Worm (Caenorhabditis elegans): ENCODE data around the gene gpla-1.
A peak's percentile ranks its signal among the peaks of the same experiment; 100 is the strongest.

Gene gpla-1

DNA sequence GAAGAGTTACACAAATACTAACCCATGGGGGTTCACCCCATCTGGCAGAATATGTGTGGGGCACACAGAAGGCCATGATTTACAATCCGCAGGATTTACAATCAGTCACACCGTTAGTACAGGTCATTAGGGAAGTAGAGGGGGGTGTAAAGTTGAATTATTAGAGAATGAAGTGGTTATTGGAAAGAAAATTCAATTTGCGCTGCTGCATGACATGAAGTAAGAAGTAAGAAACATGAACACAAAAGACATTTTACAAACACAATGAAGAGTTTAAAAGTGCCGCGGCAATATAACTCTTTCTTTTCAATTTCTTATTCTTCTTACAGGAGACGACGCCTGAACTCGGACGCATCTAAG, 23.2 kb upstream of the gpla-1 start:
- TF ChIP-seq med-1 (GFP tag; optimal IDR thresholded peaks at IDR 0.05; ENCODE audit: insufficient read depth) (no peak), ztf-23 (GFP tag; IDR thresholded peaks at IDR 0.05) (no peak), cog-1 (tag; optimal IDR thresholded peaks at IDR 0.05) (no peak), ref-1 (GFP tag; conservative IDR thresholded peaks at IDR 0.05) (no peak), T22C8.4 (GFP tag; IDR thresholded peaks at IDR 0.05) (no peak), flt-1 (GFP tag; IDR thresholded peaks at IDR 0.05) (no peak), tab-1 (GFP tag; IDR thresholded peaks at IDR 0.05) (no peak), klf-2 (GFP tag; conservative IDR thresholded peaks at IDR 0.05) (no peak), ztf-29 (GFP tag; IDR thresholded peaks at IDR 0.05) (no peak)

DNA sequence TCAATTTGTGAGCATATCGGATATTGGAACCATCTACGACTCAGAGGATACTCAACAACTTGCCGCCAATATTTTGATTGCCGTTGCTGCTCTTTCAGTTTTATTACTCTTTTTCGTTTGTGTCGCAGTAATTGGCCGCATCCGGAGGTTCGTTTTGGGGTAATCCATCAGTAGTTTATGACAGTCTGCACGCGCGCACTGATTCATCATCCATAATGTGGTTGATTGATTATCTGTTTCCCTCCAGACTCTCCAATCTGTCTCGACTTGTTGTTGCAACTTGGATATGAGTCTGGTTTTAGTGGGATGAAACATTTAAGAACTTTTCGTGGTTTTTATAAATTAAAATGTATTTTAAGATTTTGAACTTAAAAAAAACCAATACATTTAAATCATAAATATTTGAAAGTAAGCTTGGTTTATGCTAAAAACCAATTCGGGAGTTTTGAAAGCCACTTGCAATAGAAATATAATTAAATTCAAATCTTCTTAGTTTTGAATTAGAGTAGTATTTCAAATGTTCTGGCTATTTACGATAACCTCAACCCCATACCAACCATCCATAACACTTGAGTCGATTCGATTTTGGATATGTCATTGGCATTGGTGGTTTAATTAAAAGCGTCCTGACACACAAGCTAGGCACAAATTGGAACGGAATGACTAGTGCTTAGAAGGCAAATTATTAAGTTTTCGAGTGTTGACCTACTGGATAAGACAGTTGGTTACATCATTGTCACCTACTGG, 22.6 kb upstream of the gpla-1 start:
- no peak for TF ChIP-seq T22C8.4 (GFP tag; IDR thresholded peaks at IDR 0.05)
- TF ChIP-seq med-1 (GFP tag; optimal IDR thresholded peaks at IDR 0.05; ENCODE audit: insufficient read depth): no peak
- TF ChIP-seq klf-2 (GFP tag; conservative IDR thresholded peaks at IDR 0.05): no peak
- no peak for TF ChIP-seq ztf-23 (GFP tag; IDR thresholded peaks at IDR 0.05)
- TF ChIP-seq tab-1 (GFP tag; IDR thresholded peaks at IDR 0.05): no peak
- no peak for TF ChIP-seq cog-1 (tag; optimal IDR thresholded peaks at IDR 0.05)
- TF ChIP-seq flt-1 (GFP tag; IDR thresholded peaks at IDR 0.05): no peak
- TF ChIP-seq ztf-29 (GFP tag; IDR thresholded peaks at IDR 0.05): no peak
- TF ChIP-seq ref-1 (GFP tag; conservative IDR thresholded peaks at IDR 0.05): no peak

DNA sequence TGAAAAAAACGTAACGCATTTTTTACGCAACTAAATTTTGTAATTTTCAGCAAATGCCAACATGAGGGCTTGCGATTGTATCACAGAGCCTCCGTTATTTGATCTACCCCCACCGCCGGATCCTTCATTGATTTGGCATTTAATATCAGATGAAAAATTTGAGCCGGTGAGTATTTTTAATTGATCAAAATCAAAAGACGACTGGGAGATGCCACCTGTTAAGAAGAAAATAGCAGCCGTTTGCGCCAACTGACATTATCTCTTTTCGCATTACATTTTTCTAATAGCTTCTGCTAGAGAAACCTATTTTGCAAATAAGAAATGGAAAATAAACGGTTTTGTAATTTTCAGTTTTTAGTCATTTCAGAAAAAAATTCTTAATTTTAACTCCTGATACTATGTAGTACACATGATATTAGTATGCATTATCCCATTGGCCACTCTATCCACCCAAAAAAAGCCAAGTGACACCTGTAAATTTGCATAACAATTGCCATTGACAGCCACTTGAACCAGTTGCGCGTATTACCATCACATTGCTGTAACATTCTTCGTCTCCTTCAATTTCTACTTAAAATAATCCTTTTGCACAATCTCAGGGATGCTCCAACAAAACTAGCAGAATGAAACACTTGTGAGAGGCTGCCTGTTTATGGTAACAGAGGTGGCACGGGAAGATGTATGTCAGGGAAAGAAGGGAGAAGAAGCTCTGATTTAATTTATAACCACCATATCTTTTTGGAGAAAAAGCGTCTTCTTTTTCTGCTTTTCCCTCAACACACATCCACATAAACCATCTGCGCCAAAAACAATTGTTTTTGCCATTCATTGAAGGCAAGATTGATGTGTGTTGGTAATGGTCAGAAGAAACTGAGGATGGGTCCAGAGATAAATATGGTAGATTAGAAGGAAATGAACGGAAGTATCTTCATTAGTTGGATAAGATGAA, 21.0 kb upstream of the gpla-1 start, which contains the start of gene F58H1.5:
TSS of gene F58H1.5 (plus strand) at position 51 of the 949 bp plus-strand sequence.
- TF ChIP-seq klf-2 (GFP tag; conservative IDR thresholded peaks at IDR 0.05) (no peak), ztf-29 (GFP tag; IDR thresholded peaks at IDR 0.05) (no peak), ref-1 (GFP tag; conservative IDR thresholded peaks at IDR 0.05) (no peak), flt-1 (GFP tag; IDR thresholded peaks at IDR 0.05) (no peak), tab-1 (GFP tag; IDR thresholded peaks at IDR 0.05) (no peak), ztf-23 (GFP tag; IDR thresholded peaks at IDR 0.05) (no peak), med-1 (GFP tag; optimal IDR thresholded peaks at IDR 0.05; ENCODE audit: insufficient read depth) (no peak), cog-1 (tag; optimal IDR thresholded peaks at IDR 0.05) (no peak), T22C8.4 (GFP tag; IDR thresholded peaks at IDR 0.05) (no peak)

DNA sequence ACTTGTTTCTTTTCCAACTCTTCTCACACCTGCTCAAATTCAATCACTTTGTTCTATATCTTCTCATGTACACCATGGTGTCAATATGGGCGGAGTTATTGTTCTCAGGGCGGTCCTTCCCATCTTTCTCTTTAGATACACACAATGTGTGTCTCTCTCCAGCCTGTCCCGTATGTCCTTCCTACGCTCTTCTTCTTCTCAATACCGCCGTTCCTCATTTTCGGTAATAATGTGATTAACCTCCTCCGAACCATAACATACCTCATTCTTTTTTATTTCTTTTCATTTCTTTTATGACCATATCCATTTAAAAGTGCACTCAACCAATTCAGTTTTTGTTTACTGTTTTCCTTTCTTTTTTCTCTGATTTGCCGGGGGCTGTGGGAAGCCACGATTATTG, 18.0 kb upstream of the gpla-1 start:
- no peak for TF ChIP-seq ref-1 (GFP tag; conservative IDR thresholded peaks at IDR 0.05)
- peak; percentile 39; the same call in 1 of the 2 replicates for TF ChIP-seq flt-1 (GFP tag; IDR thresholded peaks at IDR 0.05)
- no peak for TF ChIP-seq T22C8.4 (GFP tag; IDR thresholded peaks at IDR 0.05)

DNA sequence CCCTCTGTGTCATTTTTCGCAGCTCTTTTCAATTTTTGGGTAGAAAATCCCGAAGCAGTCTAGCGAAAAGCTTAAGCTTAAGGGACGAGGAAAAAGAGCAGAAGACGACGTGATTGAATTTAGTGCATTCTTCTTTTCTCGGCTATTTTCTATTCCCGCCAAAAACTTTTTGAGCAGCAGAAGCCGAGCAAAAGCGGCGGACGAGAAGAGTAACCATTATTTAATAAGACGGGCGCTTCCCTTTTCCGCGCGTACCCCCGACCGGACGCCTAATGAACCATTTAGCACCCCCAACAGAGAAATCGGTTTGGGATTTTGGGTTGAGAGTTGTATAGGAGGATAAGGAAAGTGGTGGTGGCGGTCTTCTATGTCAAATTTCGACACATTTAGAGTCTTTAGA, 16.0 kb upstream of the gpla-1 start:
- TF ChIP-seq ztf-29 (GFP tag; IDR thresholded peaks at IDR 0.05) (no peak), T22C8.4 (GFP tag; IDR thresholded peaks at IDR 0.05) (no peak), tab-1 (GFP tag; IDR thresholded peaks at IDR 0.05) (no peak)

DNA sequence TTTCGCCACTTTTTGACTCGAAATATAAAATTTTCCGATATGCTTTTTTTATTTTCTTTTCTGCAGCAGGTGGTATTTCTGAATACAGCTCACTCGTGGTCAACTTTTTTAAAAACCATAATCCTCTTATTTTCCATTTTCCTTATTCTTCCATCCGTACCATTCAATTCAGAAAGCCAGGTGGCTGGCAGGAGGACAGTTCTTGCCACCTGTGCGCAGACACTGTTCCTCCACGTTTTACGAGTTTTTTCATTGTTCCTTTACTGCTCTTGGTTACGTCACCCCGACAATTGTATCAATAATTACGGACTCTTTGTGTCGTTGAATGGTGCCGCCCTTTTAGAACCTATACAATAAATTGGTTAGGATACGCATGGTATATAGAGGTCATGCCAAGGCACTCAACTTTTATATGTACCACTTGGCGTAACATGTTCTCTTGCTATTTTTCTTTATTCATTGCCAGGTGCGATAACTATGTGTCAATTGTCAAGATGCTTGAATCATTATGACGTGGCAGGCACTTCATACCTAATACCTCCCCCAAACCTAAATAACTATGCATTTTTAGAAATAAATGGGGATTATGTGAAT, 15.3 kb upstream of the gpla-1 start:
- TF ChIP-seq ref-1 (GFP tag; conservative IDR thresholded peaks at IDR 0.05): no peak
- no peak for TF ChIP-seq T22C8.4 (GFP tag; IDR thresholded peaks at IDR 0.05)

DNA sequence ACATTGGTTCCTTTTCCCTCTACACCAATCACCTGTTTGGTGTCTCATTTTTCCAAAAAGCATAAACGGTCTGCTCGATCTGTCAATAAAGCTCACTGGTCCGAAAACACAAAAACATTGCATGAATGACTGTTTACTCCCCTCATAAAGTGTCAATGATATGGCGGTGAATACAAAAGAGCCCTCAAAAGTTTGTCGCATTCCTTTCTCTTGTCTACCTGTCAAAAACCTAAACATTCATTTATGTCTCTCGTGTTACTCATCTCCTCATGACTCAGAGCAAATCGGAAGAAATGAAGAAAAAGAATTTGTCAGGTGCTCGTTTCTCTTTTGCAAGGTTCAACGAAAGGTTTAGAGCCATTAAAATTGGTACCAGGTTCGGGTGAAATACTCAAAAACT, 13.6 kb upstream of the gpla-1 start:
- TF ChIP-seq klf-2 (GFP tag; conservative IDR thresholded peaks at IDR 0.05): no peak
- TF ChIP-seq ztf-29 (GFP tag; IDR thresholded peaks at IDR 0.05): no peak
- TF ChIP-seq med-1 (GFP tag; optimal IDR thresholded peaks at IDR 0.05; ENCODE audit: insufficient read depth): no peak
- TF ChIP-seq cog-1 (tag; optimal IDR thresholded peaks at IDR 0.05): no peak
- TF ChIP-seq T22C8.4 (GFP tag; IDR thresholded peaks at IDR 0.05): no peak

DNA sequence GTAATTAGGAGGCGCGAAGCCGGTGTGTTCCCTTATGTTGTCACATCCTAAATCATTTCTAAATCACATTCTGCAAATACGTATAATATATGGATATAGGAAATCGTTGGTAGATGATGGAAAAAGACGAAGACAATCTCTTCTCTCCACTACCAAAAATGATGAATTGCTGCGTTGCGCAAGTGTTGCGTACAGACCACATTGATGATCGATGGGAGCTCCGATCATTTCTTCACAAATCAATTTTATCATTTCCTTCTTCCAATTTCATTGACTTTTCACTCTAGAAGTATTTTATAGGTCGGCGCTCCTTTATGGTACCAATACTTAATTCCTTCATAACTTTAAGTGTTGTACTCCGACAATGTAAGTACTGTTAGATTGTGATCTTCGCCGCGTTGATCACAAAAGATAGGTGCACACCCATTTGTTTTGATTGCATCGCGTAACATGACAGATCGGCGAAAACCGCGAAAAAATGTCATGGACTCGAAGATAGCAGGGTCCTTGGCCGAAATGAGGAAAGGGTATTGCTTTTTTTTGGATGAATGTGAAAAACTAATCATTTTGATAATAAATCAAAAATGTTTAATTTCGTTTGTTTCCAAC, 12.0 kb upstream of the gpla-1 start:
- no peak for TF ChIP-seq cog-1 (tag; optimal IDR thresholded peaks at IDR 0.05)
- no peak for TF ChIP-seq ztf-23 (GFP tag; IDR thresholded peaks at IDR 0.05)
- no peak for TF ChIP-seq klf-2 (GFP tag; conservative IDR thresholded peaks at IDR 0.05)
- TF ChIP-seq ztf-29 (GFP tag; IDR thresholded peaks at IDR 0.05): no peak
- no peak for TF ChIP-seq med-1 (GFP tag; optimal IDR thresholded peaks at IDR 0.05; ENCODE audit: insufficient read depth)
- no peak for TF ChIP-seq ref-1 (GFP tag; conservative IDR thresholded peaks at IDR 0.05)
- no peak for TF ChIP-seq flt-1 (GFP tag; IDR thresholded peaks at IDR 0.05)
- no peak for TF ChIP-seq T22C8.4 (GFP tag; IDR thresholded peaks at IDR 0.05)
- no peak for TF ChIP-seq tab-1 (GFP tag; IDR thresholded peaks at IDR 0.05)

DNA sequence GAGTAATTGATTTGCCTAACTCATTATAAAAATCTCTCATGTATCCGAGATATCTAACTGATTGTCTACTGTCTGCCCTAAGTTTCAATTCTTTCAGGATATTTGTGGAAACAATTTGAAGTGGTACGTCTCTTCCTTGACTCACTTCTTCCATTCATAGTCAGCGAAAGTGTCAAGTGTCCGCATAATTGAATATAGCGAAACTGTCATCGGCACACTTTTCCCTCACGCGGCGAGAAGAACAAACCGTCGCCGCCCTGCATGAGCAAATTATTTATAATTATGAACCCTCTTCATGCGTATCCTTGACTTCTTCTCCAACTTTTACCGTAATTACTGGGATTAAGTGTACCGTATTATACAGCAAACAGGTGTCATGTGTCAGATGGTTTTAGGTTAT, 11.0 kb upstream of the gpla-1 start:
- TF ChIP-seq klf-2 (GFP tag; conservative IDR thresholded peaks at IDR 0.05): no peak
- no peak for TF ChIP-seq ztf-23 (GFP tag; IDR thresholded peaks at IDR 0.05)
- no peak for TF ChIP-seq med-1 (GFP tag; optimal IDR thresholded peaks at IDR 0.05; ENCODE audit: insufficient read depth)

Data from whole organism, midembryonic.